Fruit fly (Drosophila melanogaster) whole organism, embryonic: ENCODE data around the gene Cip4.

ENCODE experiments used
- Bgb ChIP-seq: fragments of 200-800 bp; sonication (Bioruptor generic); IDR thresholded peaks from 2 replicates; pipeline ENCODE4 v1.3.6; 2022; ENCODE audit warnings: missing biosample characterization, missing genetic modification characterization; ENCODE audit not compliant: partially characterized antibody
- CG10431 ChIP-seq: fragments of 200-800 bp; sonication (Bioruptor generic); optimal IDR thresholded peaks from 3 replicates; lab custom pipeline; 2018; ENCODE audit warnings: missing biosample characterization, mild to moderate bottlenecking, missing genetic modification characterization
- CG11085 ChIP-seq: fragments of 200-800 bp; sonication (Bioruptor generic); IDR thresholded peaks from 2 replicates; pipeline ENCODE4 v1.3.6; 2022; ENCODE audit warnings: missing biosample characterization, missing genetic modification characterization
- CG12299 ChIP-seq: fragments of 200-800 bp; sonication (Bioruptor generic); optimal IDR thresholded peaks from 2 replicates; lab custom pipeline; 2018; ENCODE audit warnings: missing biosample characterization, mild to moderate bottlenecking, missing genetic modification characterization
- CG12769 ChIP-seq: fragments of 200-800 bp; sonication (Bioruptor generic); optimal IDR thresholded peaks from 2 replicates; lab custom pipeline; 2019; ENCODE audit warnings: missing biosample characterization, mild to moderate bottlenecking, missing genetic modification characterization, moderate library complexity
- CG12942 ChIP-seq: fragments of 200-800 bp; sonication (Bioruptor generic); optimal IDR thresholded peaks from 3 replicates; lab custom pipeline; 2016; ENCODE audit warnings: missing biosample characterization, missing genetic modification characterization
- CG15269 ChIP-seq: fragments of 200-800 bp; sonication (Bioruptor generic); optimal IDR thresholded peaks from 2 replicates; lab custom pipeline; 2018; ENCODE audit warnings: missing biosample characterization, mild to moderate bottlenecking, missing genetic modification characterization, moderate library complexity
- CG15479 ChIP-seq: fragments of 200-800 bp; sonication (Bioruptor generic); optimal IDR thresholded peaks from 3 replicates; lab custom pipeline; 2019; ENCODE audit warnings: missing biosample characterization, mild to moderate bottlenecking, missing genetic modification characterization, moderate library complexity
- CG16815 ChIP-seq: fragments of 200-800 bp; sonication (Bioruptor generic); optimal IDR thresholded peaks from 3 replicates; lab custom pipeline; 2017; ENCODE audit warnings: missing biosample characterization, mild to moderate bottlenecking, missing genetic modification characterization
- CG17802 ChIP-seq: fragments of 200-800 bp; sonication (Bioruptor generic); optimal IDR thresholded peaks from 2 replicates; lab custom pipeline; 2018; ENCODE audit warnings: missing biosample characterization, mild to moderate bottlenecking, missing genetic modification characterization, moderate library complexity
- CG17912 ChIP-seq: fragments of 200-800 bp; sonication (Bioruptor generic); optimal IDR thresholded peaks from 2 replicates; lab custom pipeline; 2018; ENCODE audit warnings: missing biosample characterization, mild to moderate bottlenecking, missing genetic modification characterization
- CG33213 ChIP-seq: fragments of 200-800 bp; sonication (Bioruptor generic); optimal IDR thresholded peaks from 3 replicates; lab custom pipeline; 2016; ENCODE audit warnings: missing biosample characterization, missing genetic modification characterization
- CG5953 ChIP-seq: fragments of 200-800 bp; sonication (Bioruptor generic); IDR thresholded peaks from 2 replicates; pipeline ENCODE4 v1.3.6; 2022; ENCODE audit warnings: missing biosample characterization, missing genetic modification characterization
- CG8388 ChIP-seq: fragments of 200-800 bp; sonication (Bioruptor generic); optimal IDR thresholded peaks from 2 replicates; lab custom pipeline; 2019; ENCODE audit warnings: missing biosample characterization, mild to moderate bottlenecking, missing genetic modification characterization, moderate library complexity
- CG9215 ChIP-seq: fragments of 200-800 bp; sonication (Bioruptor generic); IDR thresholded peaks from 2 replicates; pipeline ENCODE4 v1.3.6; 2022; ENCODE audit warnings: missing biosample characterization, missing genetic modification characterization
- CG9876 ChIP-seq: fragments of 200-800 bp; sonication (Bioruptor generic); optimal IDR thresholded peaks from 2 replicates; lab custom pipeline; 2016; ENCODE audit warnings: missing biosample characterization, missing genetic modification characterization
- Camta ChIP-seq: fragments of 200-800 bp; sonication (Bioruptor generic); optimal IDR thresholded peaks from 2 replicates; lab custom pipeline; 2016; ENCODE audit warnings: missing biosample characterization, missing genetic modification characterization
- Deaf1 ChIP-seq: fragments of 200-800 bp; optimal IDR thresholded peaks from 3 replicates; lab custom pipeline; 2019; ENCODE audit warnings: missing biosample characterization, mild to moderate bottlenecking, missing genetic modification characterization, moderate library complexity
- Fer2 ChIP-seq: fragments of 200-800 bp; sonication (Bioruptor generic); optimal IDR thresholded peaks from 2 replicates; lab custom pipeline; 2018; ENCODE audit warnings: missing biosample characterization, mild to moderate bottlenecking, missing genetic modification characterization, moderate library complexity
- Hr39 ChIP-seq: fragments of >200 bp; optimal IDR thresholded peaks from 2 replicates; lab custom pipeline; 2017
- Jarid2 ChIP-seq: fragments of 200-800 bp; sonication (Bioruptor generic); optimal IDR thresholded peaks from 3 replicates; lab custom pipeline; 2017; ENCODE audit warnings: mild to moderate bottlenecking, missing biosample characterization, missing genetic modification reagents, missing genetic modification characterization
- Kr ChIP-seq: fragments of 200-800 bp; sonication (Bioruptor generic); optimal IDR thresholded peaks from 2 replicates; lab custom pipeline; 2017; ENCODE audit warnings: missing biosample characterization, mild to moderate bottlenecking, missing genetic modification characterization
- Max ChIP-seq: fragments of 200-800 bp; sonication (Bioruptor generic); optimal IDR thresholded peaks from 2 replicates; lab custom pipeline; 2016; ENCODE audit warnings: missing biosample characterization, mild to moderate bottlenecking, missing genetic modification characterization
- NC2α ChIP-seq: fragments of 200-800 bp; sonication (Bioruptor generic); optimal IDR thresholded peaks from 2 replicates; lab custom pipeline; 2016; ENCODE audit warnings: missing biosample characterization, missing genetic modification characterization
- Opbp ChIP-seq: fragments of 200-800 bp; sonication (Bioruptor generic); IDR thresholded peaks from 3 replicates; pipeline ENCODE4 v1.3.6; 2022; ENCODE audit warnings: missing biosample characterization, missing genetic modification characterization; ENCODE audit not compliant: partially characterized antibody
- Pdp1 ChIP-seq, 2 experiments: fragments of 200-800 bp; sonication (Bioruptor generic); optimal IDR thresholded peaks; 3 replicates each; lab custom pipeline; 2016; ENCODE audit warnings: missing biosample characterization in 2 of 2, missing genetic modification characterization in 2 of 2, mild to moderate bottlenecking in 1 of 2, moderate library complexity in 1 of 2
- Scr ChIP-seq: fragments of 200-800 bp; sonication (Bioruptor generic); IDR thresholded peaks from 2 replicates; pipeline ENCODE4 v1.3.6; 2022; ENCODE audit warnings: missing biosample characterization, missing genetic modification characterization; ENCODE audit not compliant: partially characterized antibody
- Six4 ChIP-seq: fragments of 200-800 bp; sonication (Bioruptor generic); optimal IDR thresholded peaks from 2 replicates; lab custom pipeline; 2016; ENCODE audit warnings: missing biosample characterization, missing genetic modification characterization
- Spps ChIP-seq: fragments of 200-800 bp; sonication (Bioruptor generic); optimal IDR thresholded peaks from 2 replicates; lab custom pipeline; 2018; ENCODE audit warnings: missing biosample characterization, mild to moderate bottlenecking, missing genetic modification characterization
- amos ChIP-seq: fragments of 200-800 bp; sonication (Bioruptor generic); IDR thresholded peaks from 2 replicates; pipeline ENCODE4 v1.3.6; 2022; ENCODE audit warnings: missing biosample characterization, missing genetic modification characterization; ENCODE audit not compliant: partially characterized antibody
- ara ChIP-seq: fragments of 200-800 bp; sonication (Bioruptor generic); IDR thresholded peaks from 2 replicates; pipeline ENCODE4 v1.3.6; 2022; ENCODE audit warnings: missing biosample characterization, missing genetic modification characterization
- az2 ChIP-seq: fragments of 200-800 bp; sonication (Bioruptor generic); optimal IDR thresholded peaks from 3 replicates; lab custom pipeline; 2016; ENCODE audit warnings: missing biosample characterization, missing genetic modification characterization
- cas ChIP-seq: fragments of 200-800 bp; sonication (Bioruptor generic); IDR thresholded peaks from 2 replicates; pipeline ENCODE4 v1.3.6; 2022; ENCODE audit warnings: missing biosample characterization, missing genetic modification characterization
- dpn ChIP-seq, 2 experiments: fragments of 200-800 bp; sonication (Bioruptor generic); optimal IDR thresholded peaks; 3 replicates each; lab custom pipeline; 2016; ENCODE audit warnings: missing biosample characterization in 2 of 2, missing genetic modification characterization in 2 of 2
- fu2 ChIP-seq: fragments of 200-800 bp; sonication (Bioruptor generic); optimal IDR thresholded peaks from 2 replicates; lab custom pipeline; 2016; ENCODE audit warnings: missing biosample characterization, missing genetic modification characterization
- gcm2 ChIP-seq: fragments of 200-800 bp; sonication (Bioruptor generic); optimal IDR thresholded peaks from 2 replicates; lab custom pipeline; 2016; ENCODE audit warnings: missing biosample characterization, missing genetic modification characterization
- ham ChIP-seq: fragments of 200-800 bp; sonication (Bioruptor generic); IDR thresholded peaks from 2 replicates; pipeline ENCODE4 v1.3.6; 2022; ENCODE audit warnings: missing biosample characterization, missing genetic modification characterization
- lab ChIP-seq: fragments of 200-800 bp; sonication (Bioruptor generic); optimal IDR thresholded peaks from 3 replicates; lab custom pipeline; 2017; ENCODE audit warnings: missing biosample characterization, missing genetic modification characterization, mild to moderate bottlenecking, moderate library complexity, missing genetic modification reagents
- lov ChIP-seq, 2 experiments: fragments of 200-800 bp in 1 of 2; fragments of >200 bp in 1 of 2; sonication (Bioruptor generic) in 1 of 2; IDR thresholded peaks in 1 of 2; optimal IDR thresholded peaks in 1 of 2; 2 replicates in 1 of 2; 3 replicates in 1 of 2; pipeline versions ENCODE4 v1.3.6 to Lab custom; 2017 to 2022; ENCODE audit warnings: missing biosample characterization in 1 of 2, missing genetic modification characterization in 1 of 2
- oc ChIP-seq: fragments of 200-800 bp; sonication (Bioruptor generic); optimal IDR thresholded peaks from 2 replicates; lab custom pipeline; 2018; ENCODE audit warnings: missing biosample characterization, mild to moderate bottlenecking, missing genetic modification characterization, moderate library complexity
- onecut ChIP-seq: fragments of 200-800 bp; sonication (Bioruptor generic); IDR thresholded peaks from 2 replicates; pipeline ENCODE4 v1.3.6; 2022; ENCODE audit warnings: missing biosample characterization, missing genetic modification characterization
- phol ChIP-seq: fragments of 200-800 bp; sonication (Bioruptor generic); optimal IDR thresholded peaks from 3 replicates; lab custom pipeline; 2018; ENCODE audit warnings: missing biosample characterization, mild to moderate bottlenecking, missing genetic modification characterization, moderate library complexity
- pum ChIP-seq: fragments of 200-800 bp; sonication (Bioruptor generic); optimal IDR thresholded peaks from 2 replicates; lab custom pipeline; 2016; ENCODE audit warnings: missing biosample characterization, missing genetic modification characterization
- ranshi ChIP-seq: fragments of 200-800 bp; sonication (Bioruptor generic); IDR thresholded peaks from 2 replicates; pipeline ENCODE4 v1.3.6; 2022; ENCODE audit warnings: missing biosample characterization, missing genetic modification characterization
- run ChIP-seq: fragments of 200-800 bp; sonication (Bioruptor generic); optimal IDR thresholded peaks from 3 replicates; lab custom pipeline; 2018; ENCODE audit warnings: missing biosample characterization, mild to moderate bottlenecking, missing genetic modification characterization
- sc ChIP-seq, 3 experiments: fragments of >200 bp in 2 of 3; fragments of 200-800 bp in 1 of 3; sonication (Bioruptor generic) in 1 of 3; optimal IDR thresholded peaks; 2 replicates in 2 of 3; 3 replicates in 1 of 3; lab custom pipeline; 2017; ENCODE audit warnings: mild to moderate bottlenecking in 1 of 3, missing biosample characterization in 1 of 3, missing genetic modification characterization in 1 of 3, missing genetic modification reagents in 1 of 3
- seq ChIP-seq: fragments of 200-800 bp; sonication (Bioruptor generic); IDR thresholded peaks from 2 replicates; pipeline ENCODE4 v1.3.6; 2022; ENCODE audit warnings: missing biosample characterization, missing genetic modification characterization
- slou ChIP-seq: fragments of 200-800 bp; sonication (Bioruptor generic); optimal IDR thresholded peaks from 3 replicates; lab custom pipeline; 2016; ENCODE audit warnings: missing biosample characterization, missing genetic modification characterization
- tx ChIP-seq: fragments of 200-800 bp; sonication (Bioruptor generic); optimal IDR thresholded peaks from 2 replicates; lab custom pipeline; 2016; ENCODE audit warnings: missing biosample characterization, missing genetic modification characterization
- usp ChIP-seq: fragments of >200 bp; optimal IDR thresholded peaks from 2 replicates; lab custom pipeline; 2017; ENCODE audit warnings: missing biosample characterization, missing genetic modification characterization

Cip4 gene

dm6 chr3L:4378895-4379294 is 15.0 kb upstream of the Cip4 start (continued):
- TF ChIP-seq lov (optimal IDR thresholded peaks at IDR 0.05; lab: Kevin White, UChicago) (no peak), lov (GFP tag; IDR thresholded peaks at IDR 0.05; lab: Robert Waterston, UW) (no peak), CG12299 (tag; lab: Kevin White, UChicago) (no peak), cas (GFP tag; lab: Robert Waterston, UW) (no peak), dpn (GFP tag; optimal IDR thresholded peaks at IDR 0.05; lab: Kevin White, UChicago) (peak; percentile 10 to 46), Spps (tag; lab: Kevin White, UChicago) (no peak), CG15479 (GFP tag; lab: Kevin White, UChicago) (no peak), Six4 (no peak), CG12942 (peak; percentile 9), NC2α (GFP tag; lab: Kevin White, UChicago) (no peak), Opbp (GFP tag; lab: Robert Waterston, UW) (no peak), az2 (GFP tag; lab: Kevin White, UChicago) (peak; percentile 38), Fer2 (tag; lab: Kevin White, UChicago) (peak; percentile 26), CG9876 (no peak), run (no peak), Kr (GFP tag; lab: Kevin White, UChicago) (no peak), oc (tag; lab: Kevin White, UChicago) (no peak), ara (GFP tag; lab: Robert Waterston, UW) (no peak), slou (GFP tag; lab: Kevin White, UChicago) (peak; percentile 39), amos (no peak), pum (GFP tag; lab: Kevin White, UChicago) (no peak), Camta (no peak), CG15269 (tag; lab: Kevin White, UChicago) (peak; percentile 78), onecut (GFP tag; lab: Robert Waterston, UW) (peak; percentile 44), tx (GFP tag; lab: Kevin White, UChicago) (peak; percentile 11), gcm2 (GFP tag; lab: Kevin White, UChicago) (no peak), Pdp1 (GFP tag; optimal IDR thresholded peaks at IDR 0.05; lab: Kevin White, UChicago) (peak in 1 of 2 experiments; percentile 21), CG9215 (GFP tag; lab: Robert Waterston, UW) (peak; percentile 62), Scr (no peak), CG11085 (GFP tag; lab: Robert Waterston, UW) (no peak), Max (GFP tag; lab: Kevin White, UChicago) (no peak), usp (no peak), CG17802 (tag; lab: Kevin White, UChicago) (no peak), CG12769 (tag; lab: Kevin White, UChicago) (peak; percentile 31), sc (optimal IDR thresholded peaks at IDR 0.05; lab: Kevin White, UChicago) (no peak), sc (GFP tag; optimal IDR thresholded peaks at IDR 0.05; lab: Kevin White, UChicago) (no peak), Deaf1 (tag; lab: Kevin White, UChicago) (peak; percentile 34), Jarid2 (GFP tag; lab: Kevin White, UChicago) (no peak), Hr39 (lab: Kevin White, UChicago) (no peak), CG8388 (GFP tag; lab: Kevin White, UChicago) (no peak), CG10431 (GFP tag; lab: Kevin White, UChicago) (no peak), seq (peak; percentile 69), Bgb (GFP tag; lab: Robert Waterston, UW) (no peak), ham (GFP tag; lab: Robert Waterston, UW) (no peak), fu2 (GFP tag; lab: Kevin White, UChicago) (peak; percentile 12), CG5953 (GFP tag; lab: Robert Waterston, UW) (no peak), phol (peak; percentile 64), CG17912 (GFP tag; lab: Kevin White, UChicago) (no peak), CG16815 (GFP tag; lab: Kevin White, UChicago) (peak; percentile 36), CG33213 (GFP tag; lab: Kevin White, UChicago) (peak; percentile 12), ranshi (GFP tag; lab: Robert Waterston, UW) (peak; percentile 44; the same call in 1 of the 2 replicates), lab (peak; percentile 78)
